Worm (Caenorhabditis elegans) whole organism, L4 larva: ENCODE data around the gene srh-10.
"Not testable (repeated sequence)": the region's sequence is repeated elsewhere in the genome, so short reads cannot be mapped to it uniquely, and the experiment has no call there.

Source experiments
- R02D3.7 ChIP-seq: fragments of 150-350 bp; sonication (generic microtip); optimal IDR thresholded peaks from 3 replicates; lab custom pipeline; 2014; ENCODE audit warnings: missing biosample characterization, missing genetic modification characterization
- ceh-28 ChIP-seq: fragments of 150-350 bp; optimal IDR thresholded peaks from 2 replicates; lab custom pipeline; 2014; ENCODE audit warnings: missing biosample characterization, missing genetic modification reagents, missing genetic modification characterization
- duxl-1 ChIP-seq: sonication (generic microtip); optimal IDR thresholded peaks from 2 replicates; lab custom pipeline; 2016; ENCODE audit warnings: mild to moderate bottlenecking, missing genetic modification characterization, moderate library complexity, missing compliant biosample characterization; ENCODE audit not compliant: poor library complexity

DNA sequence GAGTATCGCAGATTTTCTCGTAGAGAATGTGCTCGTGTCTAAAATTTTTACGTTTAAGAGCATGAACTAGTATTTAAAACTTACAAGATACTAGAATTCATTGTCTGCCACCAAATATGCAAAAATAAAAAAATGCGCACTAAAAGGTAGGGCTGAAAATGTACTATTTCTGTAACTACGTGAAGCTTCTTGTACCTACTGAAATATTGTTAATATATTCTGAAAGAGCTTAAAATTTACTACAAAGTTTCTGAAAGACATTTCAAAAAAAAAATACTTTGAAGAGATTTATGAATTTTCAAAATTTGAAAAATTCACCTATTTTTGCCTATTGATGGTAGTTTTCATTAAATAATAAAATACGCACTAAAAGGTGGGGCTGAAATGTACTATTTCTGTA is 3.0 kb upstream of the srh-10 start, which contains the start of gene fbxa-214:
- not testable (repeated sequence) for TF ChIP-seq duxl-1 (tag; lab: Kevin White, UChicago); ceh-28; R02D3.7 (tag; lab: Kevin White, UChicago)
